Fruit fly (Drosophila melanogaster): ENCODE measurements around the gene Phae1.

dm6 chr2L:12066617-12067251 is 42.5 kb upstream of the Phae1 start, which contains the start of gene firl:
- TF ChIP-seq toe (GFP tag; optimal IDR thresholded peaks at IDR 0.05) = no peak
- TF ChIP-seq CG1620 (GFP tag; optimal IDR thresholded peaks at IDR 0.05) = no peak
- no peak for TF ChIP-seq ovo (GFP tag; optimal IDR thresholded peaks at IDR 0.05)
- no peak for TF ChIP-seq cnc (optimal IDR thresholded peaks at IDR 0.05)
- no peak for TF ChIP-seq Hr96 (GFP tag; optimal IDR thresholded peaks at IDR 0.05)
- no peak for TF ChIP-seq bab1 (GFP tag; optimal IDR thresholded peaks at IDR 0.05)
- no peak for TF ChIP-seq cic (GFP tag; optimal IDR thresholded peaks at IDR 0.05)
- TF ChIP-seq tj (GFP tag; optimal IDR thresholded peaks at IDR 0.05) = no peak
- no peak for TF ChIP-seq pad (GFP tag; optimal IDR thresholded peaks at IDR 0.05)
- no peak for TF ChIP-seq Mnt (GFP tag; optimal IDR thresholded peaks at IDR 0.05)
- no peak for TF ChIP-seq CG12768 (GFP tag; optimal IDR thresholded peaks at IDR 0.05)
- TF ChIP-seq CG7101 (tag; optimal IDR thresholded peaks at IDR 0.05) = no peak
- TF ChIP-seq CG7045 (GFP tag; optimal IDR thresholded peaks at IDR 0.05) = no peak
